Fruit fly (Drosophila melanogaster) whole organism, wandering third instar larva: ENCODE results near the gene CG13699.

ENCODE experiments used
- Abd-B ChIP-seq: fragments of >200 bp; optimal IDR thresholded peaks from 2 replicates; lab custom pipeline; 2017; ENCODE audit warnings: missing biosample characterization, missing genetic modification characterization
- CG9705 ChIP-seq: fragments of 200-800 bp; sonication (Bioruptor generic); optimal IDR thresholded peaks from 2 replicates; lab custom pipeline; 2018; ENCODE audit warnings: missing biosample characterization, mild to moderate bottlenecking, missing genetic modification characterization
- Dfd ChIP-seq: fragments of >200 bp; optimal IDR thresholded peaks from 2 replicates; lab custom pipeline; 2017; ENCODE audit warnings: missing biosample characterization, missing genetic modification characterization
- Dif ChIP-seq: fragments of 200-275, 200-300 bp; sonication (Bioruptor generic); optimal IDR thresholded peaks from 2 replicates; lab custom pipeline; 2018; ENCODE audit warnings: missing biosample characterization, missing genetic modification characterization; ENCODE audit not compliant: partially characterized antibody
- GATAd ChIP-seq: sonication (Bioruptor generic); optimal IDR thresholded peaks from 2 replicates; lab custom pipeline; 2016; ENCODE audit warnings: missing biosample characterization, missing genetic modification characterization
- HLH106 ChIP-seq: fragments of 200-800 bp; optimal IDR thresholded peaks from 3 replicates; lab custom pipeline; 2019; ENCODE audit warnings: missing biosample characterization, mild to moderate bottlenecking, missing genetic modification characterization, moderate library complexity
- Hnf4 ChIP-seq: fragments of 200-800 bp; sonication (Bioruptor generic); optimal IDR thresholded peaks from 2 replicates; lab custom pipeline; 2016; ENCODE audit warnings: missing biosample characterization, mild to moderate bottlenecking, missing genetic modification characterization
- Hr78 ChIP-seq: fragments of >200 bp; optimal IDR thresholded peaks from 2 replicates; lab custom pipeline; 2017; ENCODE audit warnings: missing biosample characterization, missing genetic modification characterization
- Hr83 ChIP-seq: fragments of 200-300 bp; sonication (Bioruptor generic); optimal IDR thresholded peaks from 2 replicates; lab custom pipeline; 2016; ENCODE audit warnings: missing biosample characterization, mild to moderate bottlenecking, missing genetic modification characterization, moderate library complexity; ENCODE audit not compliant: poor library complexity, severe bottlenecking
- Jra ChIP-seq: sonication (Bioruptor generic); optimal IDR thresholded peaks from 2 replicates; lab custom pipeline; 2016; ENCODE audit warnings: missing biosample characterization, missing genetic modification characterization
- Mio ChIP-seq: sonication (Bioruptor generic); optimal IDR thresholded peaks from 2 replicates; lab custom pipeline; 2016; ENCODE audit warnings: missing biosample characterization, missing genetic modification characterization
- Myc ChIP-seq: fragments of >200 bp; optimal IDR thresholded peaks from 2 replicates; lab custom pipeline; 2017
- N ChIP-seq: fragments of >200 bp; optimal IDR thresholded peaks from 2 replicates; lab custom pipeline; 2018; ENCODE audit warnings: missing biosample characterization, missing external identifiers, missing genetic modification characterization
- OdsH ChIP-seq: fragments of 200-800 bp; sonication (Bioruptor generic); optimal IDR thresholded peaks from 2 replicates; lab custom pipeline; 2016; ENCODE audit warnings: missing biosample characterization, mild to moderate bottlenecking, missing genetic modification characterization
- Rel ChIP-seq, 2 experiments: fragments of 200-800 bp; sonication (Bioruptor generic) in 1 of 2; optimal IDR thresholded peaks; 2 replicates in 1 of 2; 3 replicates in 1 of 2; lab custom pipeline; 2016 to 2019; ENCODE audit warnings: mild to moderate bottlenecking in 2 of 2, missing biosample characterization in 2 of 2, missing genetic modification characterization in 2 of 2, moderate library complexity in 1 of 2
- Sp1 ChIP-seq: fragments of 200-800 bp; sonication (Bioruptor generic); optimal IDR thresholded peaks from 3 replicates; lab custom pipeline; 2019; ENCODE audit warnings: missing biosample characterization, mild to moderate bottlenecking, missing genetic modification characterization, moderate library complexity
- Vsx2 ChIP-seq: fragments of 200-300, 225-300 bp; sonication (Bioruptor generic); optimal IDR thresholded peaks from 2 replicates; lab custom pipeline; 2018; ENCODE audit warnings: missing biosample characterization, missing genetic modification characterization; ENCODE audit not compliant: partially characterized antibody
- br ChIP-seq: fragments of 200-800 bp; sonication (Bioruptor generic); optimal IDR thresholded peaks from 2 replicates; lab custom pipeline; 2016; ENCODE audit warnings: missing biosample characterization, missing genetic modification characterization
- brk ChIP-seq: fragments of 200-800 bp; sonication (Bioruptor generic); optimal IDR thresholded peaks from 2 replicates; lab custom pipeline; 2016; ENCODE audit warnings: missing biosample characterization, mild to moderate bottlenecking, missing genetic modification characterization
- dl ChIP-seq, 2 experiments: fragments of 175-275, 200-275 bp in 1 of 2; fragments of 200-275 bp in 1 of 2; sonication (Bioruptor generic); optimal IDR thresholded peaks; lab custom pipeline; 2018; ENCODE audit warnings: mild to moderate bottlenecking in 2 of 2, missing biosample characterization in 2 of 2, missing genetic modification characterization in 2 of 2, moderate library complexity in 2 of 2; ENCODE audit not compliant: partially characterized antibody in 2 of 2, insufficient read depth in 1 of 2
- dmrt93B ChIP-seq: fragments of 200-800 bp; sonication (Bioruptor generic); optimal IDR thresholded peaks from 2 replicates; lab custom pipeline; 2018; ENCODE audit warnings: missing biosample characterization, mild to moderate bottlenecking, missing genetic modification characterization
- dsf ChIP-seq: sonication (Bioruptor generic); optimal IDR thresholded peaks from 2 replicates; lab custom pipeline; 2016; ENCODE audit warnings: missing biosample characterization, missing genetic modification characterization, borderline replicate concordance
- ey ChIP-seq: fragments of 200-800 bp; sonication (Bioruptor generic); optimal IDR thresholded peaks from 2 replicates; lab custom pipeline; 2016; ENCODE audit warnings: missing biosample characterization, missing genetic modification characterization
- foxo ChIP-seq, 2 experiments: fragments of 200-800 bp; sonication (Bioruptor generic); optimal IDR thresholded peaks; 2 replicates in 1 of 2; 3 replicates in 1 of 2; lab custom pipeline; 2016 to 2017; ENCODE audit warnings: missing biosample characterization in 2 of 2, missing genetic modification characterization in 2 of 2
- fru ChIP-seq: fragments of 200-800 bp; sonication (Bioruptor generic); optimal IDR thresholded peaks from 3 replicates; lab custom pipeline; 2016; ENCODE audit warnings: missing biosample characterization, mild to moderate bottlenecking, missing genetic modification characterization
- h ChIP-seq: fragments of 200-800 bp; sonication (Bioruptor generic); optimal IDR thresholded peaks from 3 replicates; lab custom pipeline; 2016; ENCODE audit warnings: missing biosample characterization, mild to moderate bottlenecking, missing genetic modification characterization
- jim ChIP-seq: fragments of 175-275, 200-325 bp; sonication (Bioruptor generic); optimal IDR thresholded peaks from 2 replicates; lab custom pipeline; 2016; ENCODE audit warnings: missing biosample characterization, mild to moderate bottlenecking, missing genetic modification characterization
- lola ChIP-seq: fragments of >200 bp; optimal IDR thresholded peaks from 2 replicates; lab custom pipeline; 2017; ENCODE audit warnings: missing biosample characterization, missing genetic modification characterization
- pan ChIP-seq: fragments of >200 bp; optimal IDR thresholded peaks from 2 replicates; lab custom pipeline; 2017
- psq ChIP-seq: fragments of 200-800 bp; sonication (Bioruptor generic); optimal IDR thresholded peaks from 3 replicates; lab custom pipeline; 2017; ENCODE audit warnings: missing biosample characterization, mild to moderate bottlenecking, missing genetic modification characterization, moderate library complexity
- rgr ChIP-seq: fragments of 200-800 bp; sonication (Bioruptor generic); optimal IDR thresholded peaks from 3 replicates; lab custom pipeline; 2016; ENCODE audit warnings: missing biosample characterization, mild to moderate bottlenecking, missing genetic modification characterization
- sage ChIP-seq: fragments of 200-800 bp; sonication (Bioruptor generic); optimal IDR thresholded peaks from 2 replicates; lab custom pipeline; 2016; ENCODE audit warnings: missing biosample characterization, mild to moderate bottlenecking, missing genetic modification characterization
- sv ChIP-seq: fragments of 200-800 bp; sonication (Bioruptor generic); optimal IDR thresholded peaks from 3 replicates; lab custom pipeline; 2016; ENCODE audit warnings: missing biosample characterization, missing genetic modification characterization
- tai ChIP-seq: sonication (Bioruptor generic); optimal IDR thresholded peaks from 2 replicates; lab custom pipeline; 2016; ENCODE audit warnings: missing biosample characterization, missing genetic modification characterization
- usp ChIP-seq: fragments of >200 bp; optimal IDR thresholded peaks from 2 replicates; lab custom pipeline; 2017; ENCODE audit warnings: missing biosample characterization, missing genetic modification characterization
- woc ChIP-seq: sonication (Bioruptor generic); optimal IDR thresholded peaks from 2 replicates; lab custom pipeline; 2016; ENCODE audit warnings: missing biosample characterization, mild to moderate bottlenecking, missing genetic modification characterization

Gene CG13699

DNA sequence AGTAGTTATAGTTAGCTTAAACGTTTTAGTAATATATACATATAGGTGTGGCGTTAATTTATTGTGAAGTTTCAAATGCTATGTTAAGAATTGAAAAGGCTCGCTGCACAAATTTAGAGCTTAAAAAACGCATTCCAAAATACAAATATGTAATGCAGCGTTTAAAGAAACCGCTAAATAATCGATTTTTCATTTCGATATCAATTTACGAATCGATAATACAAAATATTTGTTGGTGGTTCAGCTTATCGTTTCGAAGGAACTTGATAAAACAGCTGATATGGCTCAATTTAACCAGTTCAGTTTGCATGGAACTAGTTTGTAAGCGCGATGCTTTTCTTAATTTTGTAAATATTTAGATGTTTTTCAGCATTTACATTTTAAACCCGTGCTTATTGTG lies 49.7 kb downstream of the CG13699 start, which contains the start of the genes CG32195 and CG7341:
TSS of gene CG32195 (plus strand) at position 291 of the 400 bp plus-strand sequence.
TSS of gene CG7341 (plus strand) at position 291 of the 400 bp plus-strand sequence.
- TF ChIP-seq CG9705, result no peak
- no peak for TF ChIP-seq HLH106 (tag; lab: Kevin White, UChicago)
- TF ChIP-seq ey, result no peak
- TF ChIP-seq Hr83 (GFP tag; lab: Kevin White, UChicago), result no peak
- TF ChIP-seq foxo (GFP tag; optimal IDR thresholded peaks at IDR 0.05; lab: Kevin White, UChicago), result peak in 1 of 2 experiments; percentile 28
- TF ChIP-seq Mio (GFP tag; lab: Kevin White, UChicago), result no peak
- no peak for TF ChIP-seq Hr78 (GFP tag; lab: Kevin White, UChicago)
- TF ChIP-seq woc (GFP tag; lab: Kevin White, UChicago), result no peak
- TF ChIP-seq fru (GFP tag; lab: Kevin White, UChicago), result no peak
- no peak for TF ChIP-seq br
- no peak for TF ChIP-seq psq (GFP tag; lab: Kevin White, UChicago)
- TF ChIP-seq jim (GFP tag; lab: Kevin White, UChicago), result no peak
- TF ChIP-seq sage (GFP tag; lab: Kevin White, UChicago), result peak; percentile 42
- TF ChIP-seq Abd-B (GFP tag; lab: Kevin White, UChicago), result no peak

DNA sequence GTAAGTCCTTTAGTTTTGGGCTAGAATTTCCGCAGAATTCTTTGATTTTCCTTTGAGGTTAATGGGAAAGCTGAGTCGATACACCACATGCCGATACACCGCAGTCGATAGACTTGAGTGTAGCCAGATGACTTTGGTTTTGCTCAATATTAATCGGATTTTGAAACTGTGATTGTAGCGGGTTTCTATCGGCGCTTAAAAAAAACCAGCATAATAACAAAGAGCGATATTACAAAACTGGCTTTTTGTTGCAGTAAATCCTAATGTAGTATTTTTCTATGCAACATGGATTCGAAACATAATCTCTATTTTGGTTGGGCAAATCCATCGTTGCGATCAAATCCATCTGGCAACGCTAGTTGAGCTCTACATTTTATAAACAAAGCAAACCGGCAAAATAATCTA lies 52.9 kb downstream of the CG13699 start, which contains the start of the genes Polr3D and mus304:
TSS of gene Polr3D (minus strand) at position 116 of the 405 bp plus-strand sequence.
TSS of gene mus304 (plus strand) at position 356 of the 405 bp plus-strand sequence.
- TF ChIP-seq usp (GFP tag; lab: Kevin White, UChicago) (no peak), Mio (GFP tag; lab: Kevin White, UChicago) (no peak), HLH106 (tag; lab: Kevin White, UChicago) (peak; percentile 61), Sp1 (GFP tag; lab: Kevin White, UChicago) (peak; percentile 28), tai (GFP tag; lab: Kevin White, UChicago) (no peak), N (GFP tag; lab: Kevin White, UChicago) (no peak), jim (GFP tag; lab: Kevin White, UChicago) (no peak), GATAd (no peak), CG9705 (peak; percentile 65), dmrt93B (GFP tag; lab: Kevin White, UChicago) (no peak), Hr78 (GFP tag; lab: Kevin White, UChicago) (no peak), dl (GFP tag; optimal IDR thresholded peaks at IDR 0.05; lab: Kevin White, UChicago; ENCODE audit: insufficient read depth in 1 of 2, partially characterized antibody in 2 of 2) (no peak), lola (no peak), psq (GFP tag; lab: Kevin White, UChicago) (peak; percentile 19), pan (lab: Kevin White, UChicago) (no peak), sv (GFP tag; lab: Kevin White, UChicago) (no peak), br (no peak), Dif (GFP tag; lab: Kevin White, UChicago) (no peak), brk (GFP tag; lab: Kevin White, UChicago) (no peak), Dfd (GFP tag; lab: Kevin White, UChicago) (no peak), ey (peak; percentile 47), Hr83 (GFP tag; lab: Kevin White, UChicago) (no peak), OdsH (peak; percentile 24), Hnf4 (GFP tag; lab: Kevin White, UChicago) (peak; percentile 20), rgr (GFP tag; lab: Kevin White, UChicago) (peak; percentile 23), Abd-B (GFP tag; lab: Kevin White, UChicago) (no peak), fru (GFP tag; lab: Kevin White, UChicago) (peak; percentile 18), Jra (GFP tag; lab: Kevin White, UChicago) (no peak), Rel (GFP tag; optimal IDR thresholded peaks at IDR 0.05; lab: Kevin White, UChicago) (no peak), Rel (tag; optimal IDR thresholded peaks at IDR 0.05; lab: Kevin White, UChicago) (peak; percentile 1), woc (GFP tag; lab: Kevin White, UChicago) (no peak), foxo (GFP tag; optimal IDR thresholded peaks at IDR 0.05; lab: Kevin White, UChicago) (peak in 1 of 2 experiments; percentile 51), dsf (GFP tag; lab: Kevin White, UChicago) (peak; percentile 13), h (peak; percentile 40), Myc (lab: Kevin White, UChicago) (no peak), Vsx2 (GFP tag; lab: Kevin White, UChicago) (no peak)
